Fruit fly (Drosophila melanogaster) whole organism, embryonic: Measurements from ENCODE around the gene CG32121.

Experiments
- Atf3 ChIP-seq: fragments of 200-800 bp; sonication (Bioruptor generic); optimal IDR thresholded peaks from 3 replicates; lab custom pipeline; 2016; ENCODE audit warnings: missing biosample characterization, missing genetic modification characterization
- CG10209 ChIP-seq: fragments of 200-800 bp; sonication (Bioruptor generic); optimal IDR thresholded peaks from 3 replicates; lab custom pipeline; 2017; ENCODE audit warnings: missing biosample characterization, mild to moderate bottlenecking, missing genetic modification characterization, missing genetic modification reagents
- CG10267 ChIP-seq: fragments of 200-800 bp; sonication (Bioruptor generic); optimal IDR thresholded peaks from 2 replicates; lab custom pipeline; 2018; ENCODE audit warnings: missing biosample characterization, mild to moderate bottlenecking, missing genetic modification characterization, moderate library complexity
- CG10274 ChIP-seq: fragments of 200-800 bp; sonication (Bioruptor generic); optimal IDR thresholded peaks from 3 replicates; lab custom pipeline; 2017; ENCODE audit warnings: missing biosample characterization, mild to moderate bottlenecking, missing genetic modification characterization
- CG10979 ChIP-seq: fragments of 200-800 bp; sonication (Bioruptor generic); optimal IDR thresholded peaks from 2 replicates; lab custom pipeline; 2018; ENCODE audit warnings: missing biosample characterization, mild to moderate bottlenecking, missing genetic modification characterization, moderate library complexity
- CG11093 ChIP-seq: fragments of 200-800 bp; sonication (Bioruptor generic); IDR thresholded peaks from 3 replicates; pipeline ENCODE4 v1.3.6; 2022; ENCODE audit warnings: missing biosample characterization, missing genetic modification characterization
- CG13894 ChIP-seq: fragments of 200-800 bp; sonication (Bioruptor generic); optimal IDR thresholded peaks from 3 replicates; lab custom pipeline; 2018; ENCODE audit warnings: missing biosample characterization, mild to moderate bottlenecking, missing genetic modification characterization, moderate library complexity
- CG14710 ChIP-seq: fragments of 200-800 bp; sonication (Bioruptor generic); optimal IDR thresholded peaks from 3 replicates; lab custom pipeline; 2019; ENCODE audit warnings: missing biosample characterization, mild to moderate bottlenecking, missing genetic modification characterization, moderate library complexity
- CG1647 ChIP-seq: fragments of 200-800 bp; sonication (Bioruptor generic); optimal IDR thresholded peaks from 3 replicates; lab custom pipeline; 2016; ENCODE audit warnings: missing biosample characterization, missing genetic modification characterization
- CG16863 ChIP-seq: fragments of 200-800 bp; sonication (Bioruptor generic); optimal IDR thresholded peaks from 3 replicates; lab custom pipeline; 2016; ENCODE audit warnings: missing biosample characterization, missing genetic modification characterization
- CG17186 ChIP-seq: fragments of 200-800 bp; sonication (Bioruptor generic); optimal IDR thresholded peaks from 3 replicates; lab custom pipeline; 2017; ENCODE audit warnings: missing biosample characterization, missing genetic modification reagents, missing genetic modification characterization
- CG17829 ChIP-seq: fragments of 200-800 bp; optimal IDR thresholded peaks from 2 replicates; lab custom pipeline; 2019; ENCODE audit warnings: missing biosample characterization, mild to moderate bottlenecking, missing genetic modification characterization, moderate library complexity
- CG1832 ChIP-seq: fragments of 200-800 bp; sonication (Bioruptor generic); optimal IDR thresholded peaks from 2 replicates; lab custom pipeline; 2017; ENCODE audit warnings: missing biosample characterization, mild to moderate bottlenecking, missing genetic modification characterization, inconsistent platforms
- CG2199 ChIP-seq: fragments of 200-800 bp; sonication (Bioruptor generic); IDR thresholded peaks from 3 replicates; pipeline ENCODE4 v1.3.6; 2022; ENCODE audit warnings: missing biosample characterization, missing genetic modification characterization
- CG2712 ChIP-seq: fragments of 200-800 bp; optimal IDR thresholded peaks from 3 replicates; lab custom pipeline; 2019; ENCODE audit warnings: missing biosample characterization, mild to moderate bottlenecking, missing genetic modification characterization, moderate library complexity
- CG32772 ChIP-seq: fragments of 200-800 bp; sonication (Bioruptor generic); IDR thresholded peaks from 2 replicates; pipeline ENCODE4 v1.3.6; 2022; ENCODE audit warnings: missing biosample characterization, missing genetic modification characterization
- CG4617 ChIP-seq: fragments of 200-800 bp; sonication (Bioruptor generic); optimal IDR thresholded peaks from 3 replicates; lab custom pipeline; 2016; ENCODE audit warnings: missing biosample characterization, missing genetic modification characterization, borderline replicate concordance
- CG5245 ChIP-seq: fragments of 200-800 bp; sonication (Bioruptor generic); optimal IDR thresholded peaks from 3 replicates; lab custom pipeline; 2016; ENCODE audit warnings: missing biosample characterization, missing genetic modification characterization
- CG7963 ChIP-seq: fragments of 200-800 bp; sonication (Bioruptor generic); IDR thresholded peaks from 3 replicates; pipeline ENCODE4 v1.3.6; 2022; ENCODE audit warnings: missing biosample characterization, missing genetic modification characterization; ENCODE audit not compliant: partially characterized antibody
- CG8388 ChIP-seq: fragments of 200-800 bp; sonication (Bioruptor generic); optimal IDR thresholded peaks from 2 replicates; lab custom pipeline; 2019; ENCODE audit warnings: missing biosample characterization, mild to moderate bottlenecking, missing genetic modification characterization, moderate library complexity
- CG8478 ChIP-seq: fragments of >200 bp; optimal IDR thresholded peaks from 2 replicates; lab custom pipeline; 2018
- Deaf1 ChIP-seq: fragments of 200-800 bp; optimal IDR thresholded peaks from 3 replicates; lab custom pipeline; 2019; ENCODE audit warnings: missing biosample characterization, mild to moderate bottlenecking, missing genetic modification characterization, moderate library complexity
- Dip3 ChIP-seq: fragments of 200-800 bp; sonication (Bioruptor generic); optimal IDR thresholded peaks from 3 replicates; lab custom pipeline; 2016; ENCODE audit warnings: missing biosample characterization, missing genetic modification characterization
- Dref ChIP-seq: fragments of 200-800 bp; sonication (Bioruptor generic); IDR thresholded peaks from 2 replicates; pipeline ENCODE4 v1.3.6; 2022; ENCODE audit warnings: missing biosample characterization, missing genetic modification characterization
- Ets97D ChIP-seq: fragments of 200-800 bp; sonication (Bioruptor generic); optimal IDR thresholded peaks from 3 replicates; lab custom pipeline; 2016; ENCODE audit warnings: missing biosample characterization, missing genetic modification characterization
- NfI ChIP-seq: fragments of 200-800 bp; sonication (Bioruptor generic); optimal IDR thresholded peaks from 3 replicates; lab custom pipeline; 2018; ENCODE audit warnings: missing biosample characterization, mild to moderate bottlenecking, missing genetic modification characterization, moderate library complexity
- Six4 ChIP-seq: fragments of 200-800 bp; sonication (Bioruptor generic); optimal IDR thresholded peaks from 2 replicates; lab custom pipeline; 2016; ENCODE audit warnings: missing biosample characterization, missing genetic modification characterization
- Vsx1 ChIP-seq: fragments of 200-800 bp; sonication (Bioruptor generic); optimal IDR thresholded peaks from 2 replicates; lab custom pipeline; 2017; ENCODE audit warnings: missing biosample characterization, mild to moderate bottlenecking, missing genetic modification characterization, missing genetic modification reagents
- ara ChIP-seq: fragments of 200-800 bp; sonication (Bioruptor generic); IDR thresholded peaks from 2 replicates; pipeline ENCODE4 v1.3.6; 2022; ENCODE audit warnings: missing biosample characterization, missing genetic modification characterization
- bab2 ChIP-seq: fragments of 200-800 bp; sonication (Bioruptor generic); optimal IDR thresholded peaks from 2 replicates; lab custom pipeline; 2016; ENCODE audit warnings: missing biosample characterization, missing genetic modification characterization
- bcd ChIP-seq: fragments of 200-800 bp; sonication (Bioruptor generic); optimal IDR thresholded peaks from 2 replicates; lab custom pipeline; 2017; ENCODE audit warnings: missing biosample characterization, mild to moderate bottlenecking, missing genetic modification characterization
- bsh ChIP-seq, 2 experiments: fragments of 200-800 bp; sonication (Bioruptor generic); optimal IDR thresholded peaks; 2 replicates each; lab custom pipeline; 2017 to 2018; ENCODE audit warnings: mild to moderate bottlenecking in 2 of 2, missing biosample characterization in 2 of 2, missing genetic modification characterization in 2 of 2, moderate library complexity in 1 of 2
- chif ChIP-seq, 2 experiments: fragments of 200-800 bp; sonication (Bioruptor generic); optimal IDR thresholded peaks; 3 replicates each; lab custom pipeline; 2016; ENCODE audit warnings: missing biosample characterization in 2 of 2, missing genetic modification characterization in 2 of 2
- dmrt99B ChIP-seq: fragments of 200-800 bp; sonication (Bioruptor generic); optimal IDR thresholded peaks from 2 replicates; lab custom pipeline; 2018; ENCODE audit warnings: missing biosample characterization, mild to moderate bottlenecking, missing genetic modification characterization, moderate library complexity
- gfzf ChIP-seq: fragments of 200-800 bp; sonication (Bioruptor generic); optimal IDR thresholded peaks from 2 replicates; lab custom pipeline; 2016; ENCODE audit warnings: missing biosample characterization, mild to moderate bottlenecking, missing genetic modification characterization, moderate library complexity
- grau ChIP-seq: fragments of 200-800 bp; optimal IDR thresholded peaks from 3 replicates; lab custom pipeline; 2019; ENCODE audit warnings: missing biosample characterization, mild to moderate bottlenecking, missing genetic modification characterization, moderate library complexity
- hb ChIP-seq: fragments of 200-800 bp; sonication (Bioruptor generic); IDR thresholded peaks from 3 replicates; pipeline ENCODE4 v1.3.6; 2022; ENCODE audit warnings: missing biosample characterization, missing genetic modification characterization; ENCODE audit not compliant: partially characterized antibody
- insv ChIP-seq, 2 experiments: fragments of 200-800 bp; sonication (Bioruptor generic); optimal IDR thresholded peaks; 3 replicates each; lab custom pipeline; 2016 to 2018; ENCODE audit warnings: missing biosample characterization in 2 of 2, missing genetic modification characterization in 2 of 2
- klu ChIP-seq: fragments of 200-800 bp; sonication (Bioruptor generic); IDR thresholded peaks from 2 replicates; pipeline ENCODE4 v1.3.6; 2022; ENCODE audit warnings: missing biosample characterization, missing genetic modification characterization
- mld ChIP-seq: fragments of 200-800 bp; sonication (Bioruptor generic); IDR thresholded peaks from 3 replicates; pipeline ENCODE4 v1.3.6; 2022; ENCODE audit warnings: missing biosample characterization, missing genetic modification characterization; ENCODE audit not compliant: partially characterized antibody
- pan ChIP-seq, 4 experiments: fragments of >200 bp in 3 of 4; fragments of 200-800 bp in 1 of 4; sonication (Bioruptor generic) in 1 of 4; optimal IDR thresholded peaks in 3 of 4; IDR thresholded peaks in 1 of 4; 2 replicates each; pipeline versions ENCODE4 v1.3.6 to Lab custom; 2017 to 2022; ENCODE audit warnings: missing biosample characterization in 2 of 4, missing genetic modification characterization in 2 of 4, mixed read lengths in 1 of 4
- pita ChIP-seq: fragments of 200-800 bp; sonication (Bioruptor generic); optimal IDR thresholded peaks from 2 replicates; lab custom pipeline; 2017; ENCODE audit warnings: missing biosample characterization, mild to moderate bottlenecking, missing genetic modification characterization
- ranshi ChIP-seq: fragments of 200-800 bp; sonication (Bioruptor generic); IDR thresholded peaks from 2 replicates; pipeline ENCODE4 v1.3.6; 2022; ENCODE audit warnings: missing biosample characterization, missing genetic modification characterization
- sens ChIP-seq: fragments of 200-800 bp; sonication (Bioruptor generic); peaks from one replicate; lab custom pipeline; 2016; ENCODE audit warnings: missing biosample characterization, missing genetic modification characterization
- tio ChIP-seq: fragments of 200-800 bp; sonication (Bioruptor generic); optimal IDR thresholded peaks from 2 replicates; lab custom pipeline; 2017; ENCODE audit warnings: missing biosample characterization, missing genetic modification characterization, inconsistent platforms
- toy ChIP-seq: fragments of 200-800 bp; sonication (Bioruptor generic); IDR thresholded peaks from 2 replicates; pipeline ENCODE4 v1.3.6; 2022; ENCODE audit warnings: missing biosample characterization, missing genetic modification characterization
- trem ChIP-seq: fragments of 200-800 bp; optimal IDR thresholded peaks from 3 replicates; lab custom pipeline; 2019; ENCODE audit warnings: missing biosample characterization, mild to moderate bottlenecking, missing genetic modification characterization, moderate library complexity

The CG32121 gene

dm6 chr3L:13410999-13411398 is 11.1 kb downstream of the CG32121 start (continued):
- peak; percentile 49 for TF ChIP-seq CG10267 (tag; lab: Kevin White, UChicago)
- TF ChIP-seq hb (GFP tag; lab: Robert Waterston, UW), result no peak
- peak in 1 of 2 experiments; percentile 66 for TF ChIP-seq chif (GFP tag; optimal IDR thresholded peaks at IDR 0.05; lab: Kevin White, UChicago)
- TF ChIP-seq gfzf (GFP tag; lab: Kevin White, UChicago), result peak; percentile 7
- TF ChIP-seq CG7963 (GFP tag; lab: Robert Waterston, UW), result no peak
- TF ChIP-seq CG10209 (GFP tag; lab: Kevin White, UChicago), result no peak
- peak; percentile 32 for TF ChIP-seq NfI (GFP tag; lab: Kevin White, UChicago)
- TF ChIP-seq grau (tag; lab: Kevin White, UChicago), result peak; percentile 37
- TF ChIP-seq Atf3 (GFP tag; lab: Kevin White, UChicago), result no peak
- peak; percentile 73 for TF ChIP-seq CG17829
- TF ChIP-seq Ets97D (GFP tag; lab: Kevin White, UChicago), result peak; percentile 14
- TF ChIP-seq CG2199 (GFP tag; lab: Robert Waterston, UW), result peak; percentile 65; the same call in 1 of the 3 replicates
- no peak for TF ChIP-seq CG10274 (GFP tag; lab: Kevin White, UChicago)
- TF ChIP-seq trem (tag; lab: Kevin White, UChicago), result peak; percentile 57
- TF ChIP-seq Six4 (GFP tag; lab: Kevin White, UChicago), result no peak
- TF ChIP-seq CG5245 (GFP tag; lab: Kevin White, UChicago), result peak; percentile 61
- TF ChIP-seq klu (GFP tag; lab: Robert Waterston, UW), result no peak
- TF ChIP-seq Dip3 (GFP tag; lab: Kevin White, UChicago), result peak; percentile 14
- TF ChIP-seq ranshi (GFP tag; lab: Robert Waterston, UW), result no peak
- no peak for TF ChIP-seq toy (GFP tag; lab: Robert Waterston, UW)
- peak; percentile 8 for TF ChIP-seq CG16863 (GFP tag; lab: Kevin White, UChicago)
- no peak for TF ChIP-seq dmrt99B (tag; lab: Kevin White, UChicago)
- TF ChIP-seq Vsx1 (GFP tag; lab: Kevin White, UChicago), result peak; percentile 8
- TF ChIP-seq bcd, result peak; percentile 32
- TF ChIP-seq CG8478 (lab: Kevin White, UChicago), result no peak
- TF ChIP-seq CG32772, result peak; percentile 22; the same call in 1 of the 2 replicates
- TF ChIP-seq bab2 (GFP tag; lab: Kevin White, UChicago), result peak; percentile 11
- peak in 1 of 2 experiments; percentile 99 for TF ChIP-seq insv (GFP tag; optimal IDR thresholded peaks at IDR 0.05; lab: Kevin White, UChicago)
- TF ChIP-seq pita (GFP tag; lab: Kevin White, UChicago), result peak; percentile 50
- TF ChIP-seq CG4617 (GFP tag; lab: Kevin White, UChicago), result peak; percentile 27

dm6 chr3L:13409809-13410521 is 12.2 kb downstream of the CG32121 start:
- TF ChIP-seq CG1647 (no peak), sens (peak; percentile 11)
- TF ChIP-seq, all 482 proteins: peak for 1

dm6 chr3L:13406873-13407272 is 15.3 kb downstream of the CG32121 start:
- no peak for TF ChIP-seq Deaf1 (tag; lab: Kevin White, UChicago)
- TF ChIP-seq bsh (GFP tag; optimal IDR thresholded peaks at IDR 0.05; lab: Kevin White, UChicago), result peak in 1 of 2 experiments; percentile 12
- no peak for TF ChIP-seq CG17186
- no peak for TF ChIP-seq pan (optimal IDR thresholded peaks at IDR 0.05; lab: Kevin White, UChicago)
- no peak for TF ChIP-seq pan (GFP tag; optimal IDR thresholded peaks at IDR 0.05 in 1 of 2, IDR thresholded peaks at IDR 0.05 in 1 of 2)
- TF ChIP-seq tio (GFP tag; lab: Kevin White, UChicago), result peak; percentile 20
- peak; percentile 6 for TF ChIP-seq CG10979 (tag; lab: Kevin White, UChicago)
- no peak for TF ChIP-seq mld
- TF ChIP-seq CG11093 (GFP tag; lab: Robert Waterston, UW), result no peak
- no peak for TF ChIP-seq Dref (GFP tag; lab: Robert Waterston, UW)
- no peak for TF ChIP-seq CG13894
- TF ChIP-seq CG14710 (tag; lab: Kevin White, UChicago), result peak; percentile 3
- TF ChIP-seq CG2199 (GFP tag; lab: Robert Waterston, UW), result no peak
- TF ChIP-seq ara (GFP tag; lab: Robert Waterston, UW), result no peak
- TF ChIP-seq CG2712, result peak; percentile 2
- TF ChIP-seq sens, result peak; percentile 84
- TF ChIP-seq CG1832, result no peak
- TF ChIP-seq CG8388, result no peak
